Worm (Caenorhabditis elegans): ENCODE results near the gene F47B8.5.
"Not testable (repeated sequence)": the region's sequence is repeated elsewhere in the genome, so short reads cannot be mapped to it uniquely, and the experiment has no call there.

Gene F47B8.5

DNA sequence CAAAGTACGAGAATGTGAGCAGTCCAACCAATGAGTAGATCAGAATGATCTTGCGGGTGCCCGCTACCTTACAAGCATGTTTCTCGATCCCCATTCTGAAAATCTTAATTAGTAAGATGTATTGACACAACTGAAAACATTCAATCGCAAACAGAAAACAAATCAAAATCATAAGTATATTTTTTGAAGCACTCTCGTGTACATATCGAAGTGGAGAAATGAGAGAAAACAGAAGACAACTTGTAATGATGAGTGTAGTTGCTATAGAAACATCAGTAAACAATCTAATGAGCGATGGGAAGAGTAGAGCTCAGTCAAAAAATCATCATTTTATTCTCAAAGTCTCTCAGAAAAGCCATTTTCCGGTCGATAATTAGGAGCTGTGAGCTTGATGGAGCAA lies 15.0 kb downstream of the F47B8.5 start, which contains the start of gene F14D7.8:
F14D7.8 (minus strand) TSS at position 101 of the 400 bp plus-strand sequence.
- TF ChIP-seq blmp-1 (tag; optimal IDR thresholded peaks at IDR 0.05) (no peak), unc-39 (tag; optimal IDR thresholded peaks at IDR 0.05) (no peak), mep-1 (tag; optimal IDR thresholded peaks at IDR 0.05) (no peak), zip-8 (tag; optimal IDR thresholded peaks at IDR 0.05) (no peak), elt-1 (tag; optimal IDR thresholded peaks at IDR 0.05; ENCODE audit: borderline replicate concordance, insufficient read depth) (no peak), flh-1 (GFP tag; optimal IDR thresholded peaks at IDR 0.05) (no peak), cnd-1 (tag; optimal IDR thresholded peaks at IDR 0.05) (no peak), M03D4.4 (tag; optimal IDR thresholded peaks at IDR 0.05) (no peak), nhr-237 (tag; optimal IDR thresholded peaks at IDR 0.05) (no peak), pha-4 (tag; optimal IDR thresholded peaks at IDR 0.05) (no peak), unc-120 (tag; optimal IDR thresholded peaks at IDR 0.05; ENCODE audit: poor library complexity, severe bottlenecking) (no peak), nhr-2 (tag; optimal IDR thresholded peaks at IDR 0.05) (no peak), hlh-1 (tag; optimal IDR thresholded peaks at IDR 0.05) (no peak), lin-13 (tag; optimal IDR thresholded peaks at IDR 0.05) (no peak), nhr-76 (tag; optimal IDR thresholded peaks at IDR 0.05) (no peak), unc-62 (GFP tag; optimal IDR thresholded peaks at IDR 0.05) (no peak), ceh-83 (GFP tag; optimal IDR thresholded peaks at IDR 0.05) (no peak), tbx-8 (GFP tag; optimal IDR thresholded peaks at IDR 0.05) (no peak)

DNA sequence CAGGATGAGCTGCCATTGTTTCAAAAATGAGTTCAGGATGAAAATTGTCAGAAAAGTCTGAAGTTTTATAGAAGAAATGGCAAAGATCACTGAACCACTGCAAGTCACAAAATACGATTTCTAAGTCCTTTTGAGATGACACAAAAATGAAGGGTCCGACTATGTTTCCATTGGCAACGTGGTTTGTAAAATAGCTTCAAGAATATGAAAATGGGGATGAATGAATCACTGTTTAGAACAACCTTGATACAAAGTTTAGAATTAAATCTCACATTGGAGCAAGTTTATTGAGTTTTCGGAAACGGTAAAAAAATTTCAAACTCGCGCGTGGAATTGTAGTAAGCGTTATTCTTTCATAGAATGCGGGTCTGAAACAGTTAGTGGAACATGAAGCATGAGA lies 16.6 kb downstream of the F47B8.5 start, which contains the start of gene ddn-3:
ddn-3 (minus strand) TSS at position 101 of the 400 bp plus-strand sequence.
- TF ChIP-seq sptf-1 (tag; optimal IDR thresholded peaks at IDR 0.05) = no peak
- no peak for TF ChIP-seq zip-8 (tag; optimal IDR thresholded peaks at IDR 0.05)
- no peak for TF ChIP-seq ham-2 (GFP tag; optimal IDR thresholded peaks at IDR 0.05)
- no peak for TF ChIP-seq bed-3 (GFP tag; optimal IDR thresholded peaks at IDR 0.05)
- no peak for TF ChIP-seq blmp-1 (tag; optimal IDR thresholded peaks at IDR 0.05)
- no peak for TF ChIP-seq unc-62 (GFP tag; optimal IDR thresholded peaks at IDR 0.05)
- no peak for TF ChIP-seq drap-1 (GFP tag; optimal IDR thresholded peaks at IDR 0.05)
- TF ChIP-seq ceh-39 (tag; optimal IDR thresholded peaks at IDR 0.05) = no peak
- no peak for TF ChIP-seq mab-5 (tag; optimal IDR thresholded peaks at IDR 0.05)
- no peak for TF ChIP-seq nhr-2 (tag; optimal IDR thresholded peaks at IDR 0.05)
- TF ChIP-seq snpc-4 (tag; optimal IDR thresholded peaks at IDR 0.05) = no peak
- no peak for TF ChIP-seq unc-39 (tag; optimal IDR thresholded peaks at IDR 0.05)
- no peak for TF ChIP-seq lsy-2 (tag; optimal IDR thresholded peaks at IDR 0.05)
- no peak for TF ChIP-seq lin-32 (GFP tag; optimal IDR thresholded peaks at IDR 0.05)
- no peak for TF ChIP-seq lin-13 (tag; optimal IDR thresholded peaks at IDR 0.05)
- TF ChIP-seq unc-120 (tag; optimal IDR thresholded peaks at IDR 0.05; ENCODE audit: poor library complexity, severe bottlenecking) = no peak
- TF ChIP-seq ztf-11 (tag; optimal IDR thresholded peaks at IDR 0.05) = no peak
- no peak for TF ChIP-seq M03D4.4 (tag; optimal IDR thresholded peaks at IDR 0.05)

- TF ChIP-seq zip-8, nhr-28, blmp-1 (tag; optimal IDR thresholded peaks at IDR 0.05): not testable (repeated sequence)
These were observed 18.0 kb downstream of the F47B8.5 start, which contains the start of gene F14D7.14 for ce11 chrV:14309632-14310031. Gene F14D7.14 (plus strand): TSS chrV:14309932.

DNA sequence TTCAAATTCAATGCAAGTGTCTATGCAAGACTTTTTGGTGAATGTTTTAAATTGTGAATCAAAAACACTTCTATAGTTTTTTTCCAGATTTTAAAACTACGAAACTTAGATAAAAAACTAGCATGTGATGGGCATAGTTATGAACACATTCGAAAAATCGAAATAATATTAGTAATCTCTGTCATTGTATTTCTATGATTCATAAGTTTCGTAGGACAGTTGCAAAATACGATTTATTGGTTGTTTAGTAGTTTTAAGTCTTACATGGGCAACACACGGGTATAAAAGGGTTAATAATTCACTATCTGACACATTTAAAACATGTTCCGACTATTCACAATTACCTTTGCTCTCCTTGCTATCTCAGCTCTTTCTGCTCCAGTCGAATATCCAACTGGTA lies 19.5 kb downstream of the F47B8.5 start, which contains the start of gene spig-5:
spig-5 (plus strand) TSS at position 301 of the 400 bp plus-strand sequence.
- not testable (repeated sequence) for TF ChIP-seq mab-5, M03D4.4, lin-13 (tag; optimal IDR thresholded peaks at IDR 0.05)

ce11 chrV:14306771-14307170 lies 20.9 kb downstream of the F47B8.5 start, which contains the start of gene spig-4:
Gene spig-4 (minus strand): TSS chrV:14306871.
- not testable (repeated sequence) for TF ChIP-seq snpc-4, pha-4, unc-39 (tag; optimal IDR thresholded peaks at IDR 0.05)

DNA sequence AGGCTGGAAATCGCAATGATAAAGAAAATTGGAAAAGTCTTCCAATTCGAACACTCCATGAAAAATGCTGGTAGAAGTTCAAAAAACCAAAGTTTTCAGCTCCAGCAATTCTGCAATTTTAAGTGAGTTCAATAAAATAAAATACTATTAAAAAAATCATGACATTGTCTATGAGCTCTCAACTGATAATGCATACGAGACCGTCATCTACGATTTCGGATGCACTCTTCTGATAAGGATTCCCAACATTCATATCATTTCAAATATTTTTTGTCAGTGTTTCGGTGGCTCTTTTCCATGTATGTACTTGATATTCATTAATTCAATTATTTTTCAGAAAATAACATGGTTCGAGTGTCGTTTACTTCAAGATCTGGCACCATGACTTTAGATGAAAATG lies 26.6 kb downstream of the F47B8.5 start, which contains the start of gene F14D7.6:
F14D7.6 (plus strand) TSS at position 338 of the 400 bp plus-strand sequence.
- TF ChIP-seq hlh-1 (tag; optimal IDR thresholded peaks at IDR 0.05) (no peak), elt-3 (tag; optimal IDR thresholded peaks at IDR 0.05) (no peak), ces-1 (GFP tag; optimal IDR thresholded peaks at IDR 0.05) (no peak), lin-13 (tag; optimal IDR thresholded peaks at IDR 0.05) (no peak), ztf-11 (tag; optimal IDR thresholded peaks at IDR 0.05) (no peak), ham-2 (GFP tag; optimal IDR thresholded peaks at IDR 0.05) (no peak)
